Fruit fly (Drosophila melanogaster) whole organism, embryonic: ENCODE data around the gene PNKP.

Experiments used
- Adf1 ChIP-seq: fragments of 200-800 bp; sonication (Bioruptor generic); IDR thresholded peaks from 2 replicates; pipeline ENCODE4 v1.3.6; 2022; ENCODE audit warnings: missing biosample characterization, missing genetic modification characterization
- Aef1 ChIP-seq: fragments of 200-800 bp; sonication (Bioruptor generic); IDR thresholded peaks from 3 replicates; pipeline ENCODE4 v1.3.6; 2022; ENCODE audit warnings: missing biosample characterization, missing genetic modification characterization
- CG1024 ChIP-seq: fragments of 200-800 bp; sonication (Bioruptor generic); IDR thresholded peaks from 2 replicates; pipeline ENCODE4 v1.3.6; 2022; ENCODE audit warnings: missing biosample characterization, missing genetic modification characterization
- CG10979 ChIP-seq: fragments of 200-800 bp; sonication (Bioruptor generic); optimal IDR thresholded peaks from 2 replicates; lab custom pipeline; 2018; ENCODE audit warnings: missing biosample characterization, mild to moderate bottlenecking, missing genetic modification characterization, moderate library complexity
- CG11085 ChIP-seq: fragments of 200-800 bp; sonication (Bioruptor generic); IDR thresholded peaks from 2 replicates; pipeline ENCODE4 v1.3.6; 2022; ENCODE audit warnings: missing biosample characterization, missing genetic modification characterization
- CG12236 ChIP-seq: fragments of 200-800 bp; sonication (Bioruptor generic); optimal IDR thresholded peaks from 2 replicates; lab custom pipeline; 2016; ENCODE audit warnings: missing biosample characterization, missing genetic modification characterization
- CG14667 ChIP-seq: fragments of 200-800 bp; sonication (Bioruptor generic); IDR thresholded peaks from 2 replicates; pipeline ENCODE4 v1.3.6; 2022; ENCODE audit warnings: missing biosample characterization, missing genetic modification characterization
- CG14965 ChIP-seq: fragments of 200-800 bp; sonication (Bioruptor generic); optimal IDR thresholded peaks from 2 replicates; lab custom pipeline; 2016; ENCODE audit warnings: missing biosample characterization, missing genetic modification characterization, borderline replicate concordance
- CG15514 ChIP-seq: fragments of 200-800 bp; sonication (Bioruptor generic); optimal IDR thresholded peaks from 3 replicates; lab custom pipeline; 2017; ENCODE audit warnings: missing biosample characterization, missing genetic modification characterization, mild to moderate bottlenecking, moderate library complexity, missing genetic modification reagents
- CG16863 ChIP-seq: fragments of 200-800 bp; sonication (Bioruptor generic); optimal IDR thresholded peaks from 3 replicates; lab custom pipeline; 2016; ENCODE audit warnings: missing biosample characterization, missing genetic modification characterization
- CG17612 ChIP-seq: fragments of 200-800 bp; sonication (Bioruptor generic); IDR thresholded peaks from 2 replicates; pipeline ENCODE4 v1.3.6; 2022; ENCODE audit warnings: missing biosample characterization, missing genetic modification characterization
- CG18599 ChIP-seq: fragments of 200-800 bp; sonication (Bioruptor generic); optimal IDR thresholded peaks from 3 replicates; lab custom pipeline; 2017; ENCODE audit warnings: missing biosample characterization, missing genetic modification characterization, mild to moderate bottlenecking, moderate library complexity, missing genetic modification reagents
- CG30020 ChIP-seq: fragments of 200-800 bp; optimal IDR thresholded peaks from 2 replicates; lab custom pipeline; 2019; ENCODE audit warnings: missing biosample characterization, mild to moderate bottlenecking, missing genetic modification characterization, moderate library complexity
- CG30431 ChIP-seq: fragments of 200-800 bp; sonication (Bioruptor generic); optimal IDR thresholded peaks from 2 replicates; lab custom pipeline; 2017; ENCODE audit warnings: missing biosample characterization, missing genetic modification characterization
- CG31365 ChIP-seq: fragments of 200-800 bp; sonication (Bioruptor generic); optimal IDR thresholded peaks from 2 replicates; lab custom pipeline; 2018; ENCODE audit warnings: missing biosample characterization, mild to moderate bottlenecking, missing genetic modification characterization
- CG3838 ChIP-seq: fragments of 200-800 bp; sonication (Bioruptor generic); optimal IDR thresholded peaks from 3 replicates; lab custom pipeline; 2016; ENCODE audit warnings: missing biosample characterization, missing genetic modification characterization
- CG4404 ChIP-seq: fragments of 200-800 bp; sonication (Bioruptor generic); IDR thresholded peaks from 2 replicates; pipeline ENCODE4 v1.3.6; 2022; ENCODE audit warnings: missing biosample characterization, missing genetic modification characterization
- CG4424 ChIP-seq: fragments of 200-800 bp; sonication (Bioruptor generic); optimal IDR thresholded peaks from 3 replicates; lab custom pipeline; 2016; ENCODE audit warnings: missing biosample characterization, missing genetic modification characterization
- CG4820 ChIP-seq: fragments of 200-800 bp; sonication (Bioruptor generic); optimal IDR thresholded peaks from 3 replicates; lab custom pipeline; 2016; ENCODE audit warnings: missing biosample characterization, missing genetic modification characterization
- CG8359 ChIP-seq: fragments of 200-800 bp; sonication (Bioruptor generic); optimal IDR thresholded peaks from 2 replicates; lab custom pipeline; 2017; ENCODE audit warnings: missing biosample characterization, mild to moderate bottlenecking, missing genetic modification characterization, borderline replicate concordance
- CTCF ChIP-seq: fragments of 200-800 bp; sonication (Bioruptor generic); optimal IDR thresholded peaks from 2 replicates; lab custom pipeline; 2017; ENCODE audit warnings: missing biosample characterization, mild to moderate bottlenecking, missing genetic modification characterization, moderate library complexity
- Dip2 ChIP-seq: fragments of 200-800 bp; sonication (Bioruptor generic); IDR thresholded peaks from 2 replicates; pipeline ENCODE4 v1.3.6; 2022; ENCODE audit warnings: missing biosample characterization, missing genetic modification characterization
- HLH3B ChIP-seq: fragments of 200-800 bp; sonication (Bioruptor generic); IDR thresholded peaks from 2 replicates; pipeline ENCODE4 v1.3.6; 2022; ENCODE audit warnings: missing biosample characterization, missing genetic modification characterization
- HmgD ChIP-seq: fragments of 200-800 bp; sonication (Bioruptor generic); optimal IDR thresholded peaks from 3 replicates; lab custom pipeline; 2016; ENCODE audit warnings: missing biosample characterization, missing genetic modification characterization
- MTF-1 ChIP-seq: fragments of 200-800 bp; sonication (Bioruptor generic); optimal IDR thresholded peaks from 2 replicates; lab custom pipeline; 2018; ENCODE audit warnings: missing biosample characterization, mild to moderate bottlenecking, missing genetic modification characterization, borderline replicate concordance
- Meics ChIP-seq: fragments of 200-800 bp; sonication (Bioruptor generic); optimal IDR thresholded peaks from 2 replicates; lab custom pipeline; 2017; ENCODE audit warnings: missing biosample characterization, mild to moderate bottlenecking, missing genetic modification characterization
- Mes4 ChIP-seq: fragments of 200-800 bp; sonication (Bioruptor generic); optimal IDR thresholded peaks from 2 replicates; lab custom pipeline; 2016; ENCODE audit warnings: missing biosample characterization, missing genetic modification characterization
- PHDP ChIP-seq: fragments of 200-800 bp; sonication (Bioruptor generic); optimal IDR thresholded peaks from 3 replicates; lab custom pipeline; 2018; ENCODE audit warnings: missing biosample characterization, mild to moderate bottlenecking, missing genetic modification characterization, moderate library complexity
- Sox102F ChIP-seq: fragments of 200-800 bp; sonication (Bioruptor generic); optimal IDR thresholded peaks from 2 replicates; lab custom pipeline; 2018; ENCODE audit warnings: missing biosample characterization, mild to moderate bottlenecking, missing genetic modification characterization, moderate library complexity
- Sry-δ ChIP-seq: fragments of 200-800 bp; sonication (Bioruptor generic); optimal IDR thresholded peaks from 2 replicates; lab custom pipeline; 2016; ENCODE audit warnings: missing biosample characterization, missing genetic modification characterization
- Stat92E ChIP-seq, 3 experiments: fragments of >200 bp in 2 of 3; fragments of 200-800 bp in 1 of 3; sonication (Bioruptor generic) in 1 of 3; optimal IDR thresholded peaks; 2 replicates each; lab custom pipeline; 2017 to 2019; ENCODE audit warnings: missing biosample characterization in 3 of 3, missing genetic modification characterization in 3 of 3, mild to moderate bottlenecking in 1 of 3, moderate library complexity in 1 of 3
- Tbp ChIP-seq: fragments of >200 bp; optimal IDR thresholded peaks from 2 replicates; lab custom pipeline; 2018; ENCODE audit warnings: missing biosample characterization, missing genetic modification characterization
- Trl ChIP-seq, 3 experiments: fragments of >200 bp in 2 of 3; fragments of 200-800 bp in 1 of 3; sonication (Bioruptor generic) in 1 of 3; optimal IDR thresholded peaks; 2 replicates in 1 of 3; 3 replicates in 2 of 3; lab custom pipeline; 2016 to 2017; ENCODE audit warnings: missing biosample characterization in 1 of 3, missing genetic modification characterization in 1 of 3
- Usf ChIP-seq: fragments of 200-800 bp; sonication (Bioruptor generic); optimal IDR thresholded peaks from 2 replicates; lab custom pipeline; 2017; ENCODE audit warnings: missing genotype, missing biosample characterization, missing genetic modification characterization
- ac ChIP-seq: fragments of 200-800 bp; sonication (Bioruptor generic); optimal IDR thresholded peaks from 3 replicates; lab custom pipeline; 2017; ENCODE audit warnings: missing biosample characterization, mild to moderate bottlenecking, missing genetic modification characterization
- aop ChIP-seq: fragments of 200-800 bp; sonication (Bioruptor generic); IDR thresholded peaks from 2 replicates; pipeline ENCODE4 v1.3.6; 2022; ENCODE audit warnings: missing biosample characterization, missing genetic modification characterization
- bab2 ChIP-seq: fragments of 200-800 bp; sonication (Bioruptor generic); optimal IDR thresholded peaks from 2 replicates; lab custom pipeline; 2016; ENCODE audit warnings: missing biosample characterization, missing genetic modification characterization
- caup ChIP-seq: fragments of 200-800 bp; sonication (Bioruptor generic); optimal IDR thresholded peaks from 3 replicates; lab custom pipeline; 2017; ENCODE audit warnings: missing biosample characterization, mild to moderate bottlenecking, missing genetic modification characterization, moderate library complexity; ENCODE audit not compliant: severe bottlenecking
- crol ChIP-seq: fragments of 200-800 bp; sonication (Bioruptor generic); IDR thresholded peaks from 2 replicates; pipeline ENCODE4 v1.3.6; 2022; ENCODE audit warnings: missing biosample characterization, missing genetic modification characterization
- lbe ChIP-seq: fragments of 200-800 bp; sonication (Bioruptor generic); optimal IDR thresholded peaks from 2 replicates; lab custom pipeline; 2016; ENCODE audit warnings: missing biosample characterization, mild to moderate bottlenecking, missing genetic modification characterization
- lmd ChIP-seq: fragments of 200-800 bp; sonication (Bioruptor generic); IDR thresholded peaks from 2 replicates; pipeline ENCODE4 v1.3.6; 2022; ENCODE audit warnings: missing biosample characterization, missing genetic modification characterization
- lola ChIP-seq, 3 experiments: fragments of >200 bp in 2 of 3; fragments of 200-800 bp in 1 of 3; sonication (Bioruptor generic) in 1 of 3; optimal IDR thresholded peaks; 2 replicates each; lab custom pipeline; 2017 to 2019; ENCODE audit warnings: missing biosample characterization in 3 of 3, missing genetic modification characterization in 3 of 3, mild to moderate bottlenecking in 1 of 3, moderate library complexity in 1 of 3
- mirr ChIP-seq: fragments of 200-800 bp; sonication (Bioruptor generic); optimal IDR thresholded peaks from 3 replicates; lab custom pipeline; 2018; ENCODE audit warnings: missing biosample characterization, mild to moderate bottlenecking, missing genetic modification characterization
- mld ChIP-seq: fragments of 200-800 bp; sonication (Bioruptor generic); IDR thresholded peaks from 3 replicates; pipeline ENCODE4 v1.3.6; 2022; ENCODE audit warnings: missing biosample characterization, missing genetic modification characterization; ENCODE audit not compliant: partially characterized antibody
- pb ChIP-seq: fragments of 200-800 bp; sonication (Bioruptor generic); optimal IDR thresholded peaks from 3 replicates; lab custom pipeline; 2016; ENCODE audit warnings: missing biosample characterization, missing genetic modification characterization
- sr ChIP-seq: fragments of 200-800 bp; sonication (Bioruptor generic); IDR thresholded peaks from 3 replicates; pipeline ENCODE4 v1.3.6; 2022; ENCODE audit warnings: missing biosample characterization, missing genetic modification characterization
- trh ChIP-seq: fragments of 200-800 bp; sonication (Bioruptor generic); optimal IDR thresholded peaks from 2 replicates; lab custom pipeline; 2016; ENCODE audit warnings: missing biosample characterization, missing genetic modification characterization
- twi ChIP-seq: fragments of 200-800 bp; optimal IDR thresholded peaks from 2 replicates; lab custom pipeline; 2019; ENCODE audit warnings: missing biosample characterization, mild to moderate bottlenecking, missing genetic modification characterization, moderate library complexity
- vfl ChIP-seq: fragments of 200-800 bp; sonication (Bioruptor generic); optimal IDR thresholded peaks from 2 replicates; lab custom pipeline; 2016; ENCODE audit warnings: missing biosample characterization, missing genetic modification characterization
- vvl ChIP-seq: fragments of 200-800 bp; sonication (Bioruptor generic); IDR thresholded peaks from 2 replicates; pipeline ENCODE4 v1.3.6; 2022; ENCODE audit warnings: missing biosample characterization, missing genetic modification characterization
- yki ChIP-seq: fragments of >200 bp; optimal IDR thresholded peaks from 3 replicates; lab custom pipeline; 2018

Gene PNKP

dm6 chr3R:8355579-8355978 is 12.3 kb upstream of the PNKP start (continued):
- TF ChIP-seq CG12236 (peak; percentile 80), Mes4 (GFP tag; lab: Kevin White, UChicago) (peak; percentile 89), lmd (peak; percentile 96), vfl (GFP tag; lab: Kevin White, UChicago) (peak; percentile 91), yki (no peak), twi (tag; lab: Kevin White, UChicago) (peak; percentile 16), PHDP (peak; percentile 97), Trl (optimal IDR thresholded peaks at IDR 0.05; lab: Kevin White, UChicago) (no peak), Trl (GFP tag; optimal IDR thresholded peaks at IDR 0.05; lab: Kevin White, UChicago) (peak; percentile 97), bab2 (GFP tag; lab: Kevin White, UChicago) (peak; percentile 96), CG4404 (GFP tag; lab: Robert Waterston, UW) (peak; percentile 73), HLH3B (peak; percentile 94), Dip2 (peak; percentile 28; the same call in 1 of the 2 replicates), pb (GFP tag; lab: Kevin White, UChicago) (peak; percentile 96), Sox102F (peak; percentile 96), sr (GFP tag; lab: Robert Waterston, UW) (peak; percentile 69; the same call in 2 of the 3 replicates), Usf (GFP tag; lab: Kevin White, UChicago) (peak; percentile 51), CG10979 (tag; lab: Kevin White, UChicago) (peak; percentile 87), Stat92E (GFP tag; optimal IDR thresholded peaks at IDR 0.05; lab: Kevin White, UChicago) (no peak), caup (GFP tag; lab: Kevin White, UChicago) (peak; percentile 97), CG30431 (GFP tag; lab: Kevin White, UChicago) (peak; percentile 85), CG1024 (GFP tag; lab: Robert Waterston, UW) (peak; percentile 73), Tbp (GFP tag; lab: Kevin White, UChicago) (no peak), CG16863 (GFP tag; lab: Kevin White, UChicago) (peak; percentile 90), mirr (peak; percentile 83), trh (GFP tag; lab: Kevin White, UChicago) (peak; percentile 88), Adf1 (GFP tag; lab: Robert Waterston, UW) (peak; percentile 86), CG15514 (GFP tag; lab: Kevin White, UChicago) (peak; percentile 92), Meics (GFP tag; lab: Kevin White, UChicago) (peak; percentile 99), lola (GFP tag; optimal IDR thresholded peaks at IDR 0.05; lab: Kevin White, UChicago) (peak in 1 of 3 experiments; percentile 70), aop (GFP tag; lab: Robert Waterston, UW) (peak; percentile 69), crol (GFP tag; lab: Robert Waterston, UW) (peak; percentile 58), lbe (peak; percentile 12), CG4424 (peak; percentile 95), Aef1 (GFP tag; lab: Robert Waterston, UW) (peak; percentile 94), vvl (GFP tag; lab: Robert Waterston, UW) (peak; percentile 97), CTCF (peak; percentile 51), CG30020 (tag; lab: Kevin White, UChicago) (peak; percentile 17), CG11085 (GFP tag; lab: Robert Waterston, UW) (peak; percentile 93), CG4820 (peak; percentile 87), HmgD (GFP tag; lab: Kevin White, UChicago) (peak; percentile 94), CG3838 (GFP tag; lab: Kevin White, UChicago) (peak; percentile 84), Sry-δ (GFP tag; lab: Kevin White, UChicago) (peak; percentile 60), CG14667 (GFP tag; lab: Robert Waterston, UW) (peak; percentile 90), ac (GFP tag; lab: Kevin White, UChicago) (peak; percentile 70), CG17612 (GFP tag; lab: Robert Waterston, UW) (peak; percentile 87), mld (no peak), CG31365 (peak; percentile 82), MTF-1 (GFP tag; lab: Kevin White, UChicago) (peak; percentile 79), CG14965 (GFP tag; lab: Kevin White, UChicago) (peak; percentile 77), CG8359 (GFP tag; lab: Kevin White, UChicago) (peak; percentile 51), CG18599 (GFP tag; lab: Kevin White, UChicago) (peak; percentile 98)
